Worm (Caenorhabditis elegans): ENCODE data around the gene C05C8.5.

DNA sequence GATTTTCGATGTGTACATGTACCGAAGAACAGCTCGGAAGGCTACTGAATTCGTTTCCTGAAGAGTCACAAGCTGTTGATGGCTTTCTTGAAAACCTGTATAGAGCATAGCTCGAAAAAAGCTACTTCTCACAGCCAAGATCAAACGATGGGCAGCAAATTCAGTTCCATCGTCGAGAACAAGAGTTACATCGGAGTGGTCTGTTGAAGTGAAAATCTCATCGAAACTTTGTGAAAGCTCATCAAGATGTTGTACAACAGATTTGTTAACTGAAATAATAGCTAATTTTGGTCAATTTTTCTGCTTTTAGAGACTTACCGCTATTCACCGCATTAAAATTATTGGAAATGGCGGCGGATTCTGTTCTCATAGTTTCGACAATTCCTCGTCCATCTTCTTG lies 2.1 kb upstream of the C05C8.5 start:
- TF ChIP-seq pha-4 (tag; optimal IDR thresholded peaks at IDR 0.05) (no peak), lag-1 (GFP tag; IDR thresholded peaks at IDR 0.05) (no peak), nfya-1 (tag; optimal IDR thresholded peaks at IDR 0.05; ENCODE audit: borderline replicate concordance, insufficient read depth) (no peak), F23B12.7 (tag; optimal IDR thresholded peaks at IDR 0.05; ENCODE audit: insufficient read depth) (no peak), let-526 (GFP tag; IDR thresholded peaks at IDR 0.05) (no peak), ztf-18 (tag; optimal IDR thresholded peaks at IDR 0.05) (no peak), tbp1 (GFP tag; optimal IDR thresholded peaks at IDR 0.05) (no peak), snpc-4 (GFP tag; optimal IDR thresholded peaks at IDR 0.05) (no peak), snpc-4 (tag; optimal IDR thresholded peaks at IDR 0.05) (no peak), F49E8.2 (tag; optimal IDR thresholded peaks at IDR 0.05; ENCODE audit: insufficient read depth) (no peak), chd-7 (tag; optimal IDR thresholded peaks at IDR 0.05) (no peak), gei-17 (GFP tag; optimal IDR thresholded peaks at IDR 0.05) (no peak), Y67H2A.10 (GFP tag; conservative IDR thresholded peaks at IDR 0.05) (no peak), dpl-1 (GFP tag; optimal IDR thresholded peaks at IDR 0.05) (no peak)

Data from whole organism, young adult.